Worm (Caenorhabditis elegans): ENCODE data around the gene nhr-79.
A peak's percentile ranks its signal among the peaks of the same experiment; 100 is the strongest.

nhr-79 gene

ce11 chrV:19206911-19207310 lies 4.8 kb downstream of the nhr-79 start (continued):
- peak; percentile 9 for TF ChIP-seq nhr-102 (tag; optimal IDR thresholded peaks at IDR 0.05)
- TF ChIP-seq daf-12 (tag; optimal IDR thresholded peaks at IDR 0.05): no peak
- no peak for TF ChIP-seq saeg-2 (GFP tag; IDR thresholded peaks at IDR 0.05)
- peak; percentile 29 for TF ChIP-seq lin-13 (GFP tag; optimal IDR thresholded peaks at IDR 0.05)
- no peak for TF ChIP-seq F10B5.3 (tag; optimal IDR thresholded peaks at IDR 0.05)
- no peak for TF ChIP-seq mdt-29 (GFP tag; IDR thresholded peaks at IDR 0.05)
- TF ChIP-seq php-3 (GFP tag; IDR thresholded peaks at IDR 0.05): peak; percentile 84
- peak in 1 of 2 experiments; percentile 13 for TF ChIP-seq mdl-1 (tag; optimal IDR thresholded peaks at IDR 0.05)
- no peak for TF ChIP-seq ceh-62 (tag; optimal IDR thresholded peaks at IDR 0.05)

ce11 chrV:19205450-19205849 lies 6.2 kb downstream of the nhr-79 start:
- TF ChIP-seq Y5F2A.4 (GFP tag; optimal IDR thresholded peaks at IDR 0.05) (no peak), ztf-11 (tag; optimal IDR thresholded peaks at IDR 0.05) (no peak), aly-2 (tag; optimal IDR thresholded peaks at IDR 0.05) (no peak), spr-3 (GFP tag; optimal IDR thresholded peaks at IDR 0.05) (no peak), dpl-1 (GFP tag; optimal IDR thresholded peaks at IDR 0.05) (no peak), Y105C5A.15 (GFP tag; IDR thresholded peaks at IDR 0.05) (no peak), lim-7 (GFP tag; IDR thresholded peaks at IDR 0.05) (no peak), daf-12 (tag; optimal IDR thresholded peaks at IDR 0.05) (no peak), ama-1 (optimal IDR thresholded peaks at IDR 0.05) (no peak), nhr-10 (tag; optimal IDR thresholded peaks at IDR 0.05) (no peak), F26F4.8 (GFP tag; conservative IDR thresholded peaks at IDR 0.05) (no peak), mxl-3 (GFP tag; optimal IDR thresholded peaks at IDR 0.05) (peak; percentile 49), rbr-2 (tag; optimal IDR thresholded peaks at IDR 0.05) (no peak), egl-27 (tag; optimal IDR thresholded peaks at IDR 0.05) (no peak), mdl-1 (tag; optimal IDR thresholded peaks at IDR 0.05) (peak in 1 of 2 experiments; percentile 65), Y48G9A.11 (GFP tag; IDR thresholded peaks at IDR 0.05) (no peak), daf-16 (GFP tag; optimal IDR thresholded peaks at IDR 0.05) (no peak), daf-16 (tag; optimal IDR thresholded peaks at IDR 0.05) (peak; percentile 74), nhr-11 (tag; optimal IDR thresholded peaks at IDR 0.05) (no peak), F10B5.3 (tag; optimal IDR thresholded peaks at IDR 0.05) (no peak), lin-29 (GFP tag; IDR thresholded peaks at IDR 0.05) (no peak), nhr-48 (tag; optimal IDR thresholded peaks at IDR 0.05) (no peak), zip-11 (GFP tag; IDR thresholded peaks at IDR 0.05) (no peak), gei-8 (GFP tag; optimal IDR thresholded peaks at IDR 0.05) (no peak), ceh-62 (tag; optimal IDR thresholded peaks at IDR 0.05) (no peak), ceh-44 (GFP tag; IDR thresholded peaks at IDR 0.05) (no peak), tag-97 (GFP tag; IDR thresholded peaks at IDR 0.05) (no peak), nhr-237 (tag; optimal IDR thresholded peaks at IDR 0.05) (no peak), ctbp-1 (GFP tag; IDR thresholded peaks at IDR 0.05) (no peak), ces-1 (GFP tag; optimal IDR thresholded peaks at IDR 0.05) (no peak), lir-3 (tag; optimal IDR thresholded peaks at IDR 0.05) (no peak), nhr-42 (GFP tag; IDR thresholded peaks at IDR 0.05) (no peak), cey-2 (tag; optimal IDR thresholded peaks at IDR 0.05; ENCODE audit: borderline replicate concordance, insufficient read depth) (no peak), php-3 (GFP tag; IDR thresholded peaks at IDR 0.05) (peak; percentile 99), snpc-1.2 (GFP tag; IDR thresholded peaks at IDR 0.05) (no peak), D1046.2 (GFP tag; IDR thresholded peaks at IDR 0.05) (no peak), nhr-77 (tag; optimal IDR thresholded peaks at IDR 0.05) (peak; percentile 32), dmd-8 (GFP tag; IDR thresholded peaks at IDR 0.05) (no peak), unc-62 (GFP tag; optimal IDR thresholded peaks at IDR 0.05 in 1 of 2) (no peak), unc-62 (tag; optimal IDR thresholded peaks at IDR 0.05) (no peak), mes-2 (tag; optimal IDR thresholded peaks at IDR 0.05; ENCODE audit: poor library complexity, severe bottlenecking) (peak; percentile 35), daf-8 (GFP tag; IDR thresholded peaks at IDR 0.05) (no peak), hlh-30 (tag; optimal IDR thresholded peaks at IDR 0.05; ENCODE audit: insufficient read depth) (peak; percentile 64), nhr-102 (tag; optimal IDR thresholded peaks at IDR 0.05) (peak; percentile 2), T20F7.1 (GFP tag; optimal IDR thresholded peaks at IDR 0.05) (no peak), aha-1 (tag) (no peak), zag-1 (tag; optimal IDR thresholded peaks at IDR 0.05) (no peak), nhr-111 (GFP tag; optimal IDR thresholded peaks at IDR 0.05) (no peak)

Data from whole organism, L4 larva.